1 fruit fly cellular context compared by ENCODE assay signal in genomic region chr2L:10435606-10436160, dm6.
TF ChIP-seq lines count a peak whose summit lies in the region.

Gene TBC1D16, minus strand, starts transcription at chr2L:10435656.
Gene holn1, plus strand, starts transcription at chr2L:10435995.

TF ChIP-seq in whole organism, embryonic, 481 proteins besides CTCF, POLR2A, EP300 and RAD21 (continued from another document and continues in another):
- no peak for TF ChIP-seq hkb (optimal IDR thresholded peaks at IDR 0.05; lab: Kevin White, UChicago)
- TF ChIP-seq hkb (GFP tag; IDR thresholded peaks at IDR 0.05; lab: Robert Waterston, UW) = no peak
- peak; percentile 50 for TF ChIP-seq MBD-R2 (GFP tag; IDR thresholded peaks at IDR 0.05; lab: Robert Waterston, UW)
- TF ChIP-seq chif (GFP tag; optimal IDR thresholded peaks at IDR 0.05; lab: Kevin White, UChicago) = no peak
- TF ChIP-seq trem (tag; optimal IDR thresholded peaks at IDR 0.05; lab: Kevin White, UChicago) = peak; percentile 35
- peak; percentile 60 for TF ChIP-seq BEAF-32 (GFP tag; optimal IDR thresholded peaks at IDR 0.05; lab: Kevin White, UChicago)
- no peak for TF ChIP-seq CG12071 (GFP tag; optimal IDR thresholded peaks at IDR 0.05; lab: Kevin White, UChicago)
- no peak for TF ChIP-seq croc (GFP tag; conservative IDR thresholded peaks at IDR 0.05; lab: Robert Waterston, UW)
- no peak for TF ChIP-seq CG10565 (GFP tag; optimal IDR thresholded peaks at IDR 0.05; lab: Kevin White, UChicago)
- peak; percentile 29 for TF ChIP-seq CG15696 (tag; optimal IDR thresholded peaks at IDR 0.05; lab: Kevin White, UChicago)
- no peak for TF ChIP-seq CG31365 (tag; optimal IDR thresholded peaks at IDR 0.05; lab: Kevin White, UChicago)
- no peak for TF ChIP-seq ro (GFP tag; IDR thresholded peaks at IDR 0.05; lab: Robert Waterston, UW)
- no peak for TF ChIP-seq CG43689 (GFP tag; IDR thresholded peaks at IDR 0.05; lab: Robert Waterston, UW)
- TF ChIP-seq usp (GFP tag; optimal IDR thresholded peaks at IDR 0.05; lab: Kevin White, UChicago) = no peak
- TF ChIP-seq CG34422 (GFP tag; IDR thresholded peaks at IDR 0.05; lab: Robert Waterston, UW) = no peak
- peak; percentile 64 for TF ChIP-seq unc-4 (GFP tag; IDR thresholded peaks at IDR 0.05; lab: Robert Waterston, UW; ENCODE audit: partially characterized antibody)
- TF ChIP-seq CG6254 (GFP tag; optimal IDR thresholded peaks at IDR 0.05; lab: Kevin White, UChicago) = no peak
- TF ChIP-seq Rfx (GFP tag; IDR thresholded peaks at IDR 0.05; lab: Robert Waterston, UW) = no peak
- no peak for TF ChIP-seq Abd-B (GFP tag; optimal IDR thresholded peaks at IDR 0.05; lab: Kevin White, UChicago)
- TF ChIP-seq esg (GFP tag; conservative IDR thresholded peaks at IDR 0.05; lab: Robert Waterston, UW) = no peak
- TF ChIP-seq salm (tag; optimal IDR thresholded peaks at IDR 0.05; lab: Kevin White, UChicago) = no peak
- TF ChIP-seq Atf6 (GFP tag; IDR thresholded peaks at IDR 0.05; lab: Robert Waterston, UW) = no peak
- TF ChIP-seq zen2 (GFP tag; IDR thresholded peaks at IDR 0.05; lab: Robert Waterston, UW; ENCODE audit: partially characterized antibody) = peak; percentile 5; the same call in 1 of the 3 replicates
- peak; percentile 94 for TF ChIP-seq CG30020 (tag; optimal IDR thresholded peaks at IDR 0.05; lab: Kevin White, UChicago)
- TF ChIP-seq dm (GFP tag; optimal IDR thresholded peaks at IDR 0.05; lab: Kevin White, UChicago) = no peak
- no peak for TF ChIP-seq GATAe (GFP tag; conservative IDR thresholded peaks at IDR 0.05; lab: Robert Waterston, UW)
- no peak for TF ChIP-seq kni (GFP tag; optimal IDR thresholded peaks at IDR 0.05; lab: Kevin White, UChicago)
- peak; percentile 44 for TF ChIP-seq stwl (tag; optimal IDR thresholded peaks at IDR 0.05; lab: Kevin White, UChicago)
- no peak for TF ChIP-seq CG18764 (GFP tag; optimal IDR thresholded peaks at IDR 0.05; lab: Kevin White, UChicago)
- TF ChIP-seq CG9797 (GFP tag; optimal IDR thresholded peaks at IDR 0.05; lab: Kevin White, UChicago) = no peak
- no peak for TF ChIP-seq org-1 (GFP tag; optimal IDR thresholded peaks at IDR 0.05; lab: Kevin White, UChicago)
- TF ChIP-seq pb (GFP tag; optimal IDR thresholded peaks at IDR 0.05; lab: Kevin White, UChicago) = no peak
- no peak for TF ChIP-seq Nf-YA (GFP tag; IDR thresholded peaks at IDR 0.05; lab: Robert Waterston, UW)
- 0 out of 2 replicates have a peak, but pooled peaks have one; percentile 25 for TF ChIP-seq Xrp1 (GFP tag; IDR thresholded peaks at IDR 0.05; lab: Robert Waterston, UW)
- no peak for TF ChIP-seq HLH54F (GFP tag; optimal IDR thresholded peaks at IDR 0.05; lab: Kevin White, UChicago)
- no peak for TF ChIP-seq CG8924 (tag; optimal IDR thresholded peaks at IDR 0.05; lab: Kevin White, UChicago)
- no peak for TF ChIP-seq CG17612 (GFP tag; IDR thresholded peaks at IDR 0.05; lab: Robert Waterston, UW)
- TF ChIP-seq jumu (GFP tag; optimal IDR thresholded peaks at IDR 0.05; lab: Kevin White, UChicago) = no peak
- no peak for TF ChIP-seq Vsx1 (GFP tag; optimal IDR thresholded peaks at IDR 0.05; lab: Kevin White, UChicago)
- TF ChIP-seq bbx (GFP tag; IDR thresholded peaks at IDR 0.05; lab: Robert Waterston, UW; ENCODE audit: partially characterized antibody) = peak; percentile 30; the same call in 1 of the 2 replicates
- TF ChIP-seq Dll (GFP tag; IDR thresholded peaks at IDR 0.05; lab: Robert Waterston, UW; ENCODE audit: partially characterized antibody) = peak; percentile 75
- no peak for TF ChIP-seq D (optimal IDR thresholded peaks at IDR 0.05; lab: Kevin White, UChicago)
- no peak for TF ChIP-seq D (GFP tag; optimal IDR thresholded peaks at IDR 0.05; lab: Kevin White, UChicago)
- no peak for TF ChIP-seq sc (optimal IDR thresholded peaks at IDR 0.05; lab: Kevin White, UChicago)
- TF ChIP-seq sc (GFP tag; optimal IDR thresholded peaks at IDR 0.05; lab: Kevin White, UChicago) = no peak
- no peak for TF ChIP-seq CG4404 (GFP tag; IDR thresholded peaks at IDR 0.05; lab: Robert Waterston, UW)
- no peak for TF ChIP-seq h (optimal IDR thresholded peaks at IDR 0.05; lab: Kevin White, UChicago)
- no peak for TF ChIP-seq sd (tag; optimal IDR thresholded peaks at IDR 0.05; lab: Kevin White, UChicago)
- TF ChIP-seq sug (tag; optimal IDR thresholded peaks at IDR 0.05; lab: Kevin White, UChicago) = no peak
- no peak for TF ChIP-seq CG34376 (GFP tag; optimal IDR thresholded peaks at IDR 0.05; lab: Kevin White, UChicago)
- TF ChIP-seq gt (GFP tag; IDR thresholded peaks at IDR 0.05; lab: Robert Waterston, UW) = no peak
- no peak for TF ChIP-seq gcm (GFP tag; optimal IDR thresholded peaks at IDR 0.05; lab: Kevin White, UChicago)
- TF ChIP-seq CG6683 (GFP tag; optimal IDR thresholded peaks at IDR 0.05; lab: Kevin White, UChicago) = no peak
- TF ChIP-seq CG12104 (GFP tag; optimal IDR thresholded peaks at IDR 0.05; lab: Kevin White, UChicago) = peak; percentile 1
- TF ChIP-seq lilli (GFP tag; optimal IDR thresholded peaks at IDR 0.05; lab: Kevin White, UChicago) = no peak
- no peak for TF ChIP-seq abd-A (tag; optimal IDR thresholded peaks at IDR 0.05; lab: Kevin White, UChicago)
- TF ChIP-seq CG9215 (GFP tag; IDR thresholded peaks at IDR 0.05; lab: Robert Waterston, UW) = no peak
- peak; percentile 23 for TF ChIP-seq PHDP (tag; optimal IDR thresholded peaks at IDR 0.05; lab: Kevin White, UChicago)
- TF ChIP-seq CG13296 (GFP tag; optimal IDR thresholded peaks at IDR 0.05; lab: Kevin White, UChicago) = peak; percentile 41
- TF ChIP-seq cwo (GFP tag; optimal IDR thresholded peaks at IDR 0.05; lab: Kevin White, UChicago) = no peak
- no peak for TF ChIP-seq CG17361 (GFP tag; IDR thresholded peaks at IDR 0.05; lab: Robert Waterston, UW)
- no peak for TF ChIP-seq ERR (GFP tag; optimal IDR thresholded peaks at IDR 0.05; lab: Kevin White, UChicago)
- TF ChIP-seq bigmax (GFP tag; optimal IDR thresholded peaks at IDR 0.05; lab: Kevin White, UChicago) = no peak
- TF ChIP-seq sim (GFP tag; IDR thresholded peaks at IDR 0.05; lab: Robert Waterston, UW) = no peak
- peak; percentile 13 for TF ChIP-seq pzg (GFP tag; optimal IDR thresholded peaks at IDR 0.05; lab: Kevin White, UChicago)
- no peak for TF ChIP-seq CG3995 (GFP tag; optimal IDR thresholded peaks at IDR 0.05; lab: Kevin White, UChicago)
- no peak for TF ChIP-seq dmrt11E (tag; optimal IDR thresholded peaks at IDR 0.05; lab: Kevin White, UChicago)
- TF ChIP-seq btn (GFP tag; optimal IDR thresholded peaks at IDR 0.05; lab: Kevin White, UChicago) = no peak
- no peak for TF ChIP-seq CG1602 (GFP tag; optimal IDR thresholded peaks at IDR 0.05; lab: Kevin White, UChicago)
- no peak for TF ChIP-seq corto (GFP tag; optimal IDR thresholded peaks at IDR 0.05; lab: Kevin White, UChicago)
- TF ChIP-seq E2f2 (GFP tag; IDR thresholded peaks at IDR 0.05; lab: Robert Waterston, UW) = 0 out of 2 replicates have a peak, but pooled peaks have one; percentile 18
- TF ChIP-seq CG18262 (tag; optimal IDR thresholded peaks at IDR 0.05; lab: Kevin White, UChicago) = peak; percentile 29
- TF ChIP-seq CG13123 (GFP tag; optimal IDR thresholded peaks at IDR 0.05; lab: Kevin White, UChicago) = no peak
- TF ChIP-seq CG12659 (GFP tag; optimal IDR thresholded peaks at IDR 0.05; lab: Kevin White, UChicago) = peak; percentile 37
- no peak for TF ChIP-seq br (optimal IDR thresholded peaks at IDR 0.05; lab: Kevin White, UChicago)
- TF ChIP-seq CG18476 (GFP tag; optimal IDR thresholded peaks at IDR 0.05; lab: Kevin White, UChicago) = no peak
- no peak for TF ChIP-seq CG12155 (GFP tag; optimal IDR thresholded peaks at IDR 0.05; lab: Kevin White, UChicago)
- TF ChIP-seq nmo (GFP tag; optimal IDR thresholded peaks at IDR 0.05; lab: Kevin White, UChicago) = peak; percentile 15
- no peak for TF ChIP-seq sens (GFP tag; lab: Kevin White, UChicago)
- no peak for TF ChIP-seq CG8089 (GFP tag; optimal IDR thresholded peaks at IDR 0.05; lab: Kevin White, UChicago)
- peak; percentile 37 for TF ChIP-seq CG14710 (tag; optimal IDR thresholded peaks at IDR 0.05; lab: Kevin White, UChicago)
- no peak for TF ChIP-seq CG7928 (GFP tag; optimal IDR thresholded peaks at IDR 0.05; lab: Kevin White, UChicago)
- no peak for TF ChIP-seq chinmo (GFP tag; IDR thresholded peaks at IDR 0.05; lab: Robert Waterston, UW; ENCODE audit: partially characterized antibody)
- no peak for TF ChIP-seq CG14965 (GFP tag; optimal IDR thresholded peaks at IDR 0.05; lab: Kevin White, UChicago; ENCODE audit: borderline replicate concordance)
- TF ChIP-seq Sox102F (GFP tag; optimal IDR thresholded peaks at IDR 0.05; lab: Kevin White, UChicago) = no peak
- no peak for TF ChIP-seq CG33213 (GFP tag; optimal IDR thresholded peaks at IDR 0.05; lab: Kevin White, UChicago)
- no peak for TF ChIP-seq CG5180 (GFP tag; optimal IDR thresholded peaks at IDR 0.05; lab: Kevin White, UChicago)
- no peak for TF ChIP-seq CG8765 (GFP tag; IDR thresholded peaks at IDR 0.05; lab: Robert Waterston, UW)
- no peak for TF ChIP-seq CG11093 (GFP tag; IDR thresholded peaks at IDR 0.05; lab: Robert Waterston, UW)
- no peak for TF ChIP-seq D19A (tag; optimal IDR thresholded peaks at IDR 0.05; lab: Kevin White, UChicago)
- peak; percentile 27; the same call in 1 of the 3 replicates for TF ChIP-seq Doc3 (GFP tag; IDR thresholded peaks at IDR 0.05; lab: Robert Waterston, UW; ENCODE audit: partially characterized antibody)
- TF ChIP-seq H15 (GFP tag; IDR thresholded peaks at IDR 0.05; lab: Robert Waterston, UW) = no peak
- peak; percentile 90 for TF ChIP-seq pfk (GFP tag; optimal IDR thresholded peaks at IDR 0.05; lab: Kevin White, UChicago)
- TF ChIP-seq peb (GFP tag; IDR thresholded peaks at IDR 0.05; lab: Robert Waterston, UW) = no peak
- TF ChIP-seq crp (GFP tag; optimal IDR thresholded peaks at IDR 0.05; lab: Kevin White, UChicago) = peak in 1 of 2 experiments; percentile 20
- no peak for TF ChIP-seq ATbp (GFP tag; optimal IDR thresholded peaks at IDR 0.05; lab: Kevin White, UChicago)
- TF ChIP-seq CG7556 (GFP tag; optimal IDR thresholded peaks at IDR 0.05; lab: Kevin White, UChicago) = no peak
- no peak for TF ChIP-seq CG7839 (tag; optimal IDR thresholded peaks at IDR 0.05; lab: Kevin White, UChicago)
- no peak for TF ChIP-seq NC2α (GFP tag; optimal IDR thresholded peaks at IDR 0.05; lab: Kevin White, UChicago)
- no peak for TF ChIP-seq CG11560 (tag; IDR thresholded peaks at IDR 0.05; lab: Robert Waterston, UW)
- TF ChIP-seq CG6175 (GFP tag; IDR thresholded peaks at IDR 0.05; lab: Robert Waterston, UW) = no peak
- no peak for TF ChIP-seq CG4328 (GFP tag; optimal IDR thresholded peaks at IDR 0.05; lab: Kevin White, UChicago)
- TF ChIP-seq CG11695 (GFP tag; IDR thresholded peaks at IDR 0.05; lab: Robert Waterston, UW) = no peak
- TF ChIP-seq CG33557 (GFP tag; optimal IDR thresholded peaks at IDR 0.05; lab: Kevin White, UChicago) = no peak
- no peak for TF ChIP-seq mirr (GFP tag; optimal IDR thresholded peaks at IDR 0.05; lab: Kevin White, UChicago)
- no peak for TF ChIP-seq CG4820 (GFP tag; optimal IDR thresholded peaks at IDR 0.05; lab: Kevin White, UChicago)
- no peak for TF ChIP-seq CG31224 (GFP tag; IDR thresholded peaks at IDR 0.05; lab: Robert Waterston, UW)
- TF ChIP-seq pros (GFP tag; optimal IDR thresholded peaks at IDR 0.05; lab: Kevin White, UChicago) = no peak
- TF ChIP-seq Sry-δ (GFP tag; optimal IDR thresholded peaks at IDR 0.05; lab: Kevin White, UChicago) = peak; percentile 62
- TF ChIP-seq CG7745 (tag; optimal IDR thresholded peaks at IDR 0.05; lab: Kevin White, UChicago) = no peak
- no peak for TF ChIP-seq Fer2 (tag; optimal IDR thresholded peaks at IDR 0.05; lab: Kevin White, UChicago)
- TF ChIP-seq Dad (GFP tag; optimal IDR thresholded peaks at IDR 0.05; lab: Kevin White, UChicago) = no peak
- TF ChIP-seq Opbp (GFP tag; IDR thresholded peaks at IDR 0.05; lab: Robert Waterston, UW; ENCODE audit: partially characterized antibody) = no peak
- no peak for TF ChIP-seq fd102C (GFP tag; optimal IDR thresholded peaks at IDR 0.05; lab: Kevin White, UChicago)
- TF ChIP-seq CkIIα-i1 (GFP tag; IDR thresholded peaks at IDR 0.05; lab: Robert Waterston, UW) = no peak
- TF ChIP-seq slbo (GFP tag; IDR thresholded peaks at IDR 0.05; lab: Robert Waterston, UW) = no peak
- TF ChIP-seq CG4360 (GFP tag; IDR thresholded peaks at IDR 0.05; lab: Robert Waterston, UW) = no peak
- no peak for TF ChIP-seq Eip74EF (GFP tag; optimal IDR thresholded peaks at IDR 0.05; lab: Kevin White, UChicago)
- no peak for TF ChIP-seq CG9727 (GFP tag; optimal IDR thresholded peaks at IDR 0.05; lab: Kevin White, UChicago)
- no peak for TF ChIP-seq E2f1 (GFP tag; IDR thresholded peaks at IDR 0.05; lab: Robert Waterston, UW)
- no peak for TF ChIP-seq tx (GFP tag; optimal IDR thresholded peaks at IDR 0.05; lab: Kevin White, UChicago)
- peak; percentile 45; the same call in 2 of the 3 replicates for TF ChIP-seq CG34224 (GFP tag; IDR thresholded peaks at IDR 0.05; lab: Robert Waterston, UW; ENCODE audit: partially characterized antibody)
- no peak for TF ChIP-seq pan (optimal IDR thresholded peaks at IDR 0.05; lab: Kevin White, UChicago)
- TF ChIP-seq pan (GFP tag; optimal IDR thresholded peaks at IDR 0.05 in 1 of 2, IDR thresholded peaks at IDR 0.05 in 1 of 2) = no peak
- TF ChIP-seq CG17802 (tag; optimal IDR thresholded peaks at IDR 0.05; lab: Kevin White, UChicago) = no peak
- no peak for TF ChIP-seq Antp (GFP tag; optimal IDR thresholded peaks at IDR 0.05; lab: Kevin White, UChicago)
- TF ChIP-seq cg (GFP tag; optimal IDR thresholded peaks at IDR 0.05; lab: Kevin White, UChicago) = no peak
- TF ChIP-seq yki (optimal IDR thresholded peaks at IDR 0.05; lab: Kevin White, UChicago) = no peak
- TF ChIP-seq CG2712 (tag; optimal IDR thresholded peaks at IDR 0.05; lab: Kevin White, UChicago) = peak; percentile 30
- TF ChIP-seq CG12769 (tag; optimal IDR thresholded peaks at IDR 0.05; lab: Kevin White, UChicago) = no peak
- TF ChIP-seq phol (tag; optimal IDR thresholded peaks at IDR 0.05; lab: Kevin White, UChicago) = peak; percentile 5
- TF ChIP-seq CG10274 (GFP tag; optimal IDR thresholded peaks at IDR 0.05; lab: Kevin White, UChicago) = no peak
- no peak for TF ChIP-seq Adf1 (GFP tag; IDR thresholded peaks at IDR 0.05; lab: Robert Waterston, UW)
- TF ChIP-seq ash1 (GFP tag; optimal IDR thresholded peaks at IDR 0.05; lab: Kevin White, UChicago) = no peak
- no peak for TF ChIP-seq CG13775 (GFP tag; optimal IDR thresholded peaks at IDR 0.05; lab: Kevin White, UChicago)
- no peak for TF ChIP-seq CG15269 (tag; optimal IDR thresholded peaks at IDR 0.05; lab: Kevin White, UChicago)
- TF ChIP-seq CG3726 (GFP tag; IDR thresholded peaks at IDR 0.05; lab: Robert Waterston, UW) = no peak
- peak; percentile 42; the same call in 1 of the 2 replicates for TF ChIP-seq Bgb (GFP tag; IDR thresholded peaks at IDR 0.05; lab: Robert Waterston, UW; ENCODE audit: partially characterized antibody)
